Worm (Caenorhabditis elegans): ENCODE data around the gene srj-19.
"Not testable (repeated sequence)": the region's sequence is repeated elsewhere in the genome, so short reads cannot be mapped to it uniquely, and the experiment has no call there.

Gene srj-19

ce11 chrV:2575716-2576115, 5.2 kb upstream of the srj-19 start:
- TF ChIP-seq W03F9.2 (tag; optimal IDR thresholded peaks at IDR 0.05) (no peak), him-1 (tag; optimal IDR thresholded peaks at IDR 0.05) (no peak), dao-5 (tag; optimal IDR thresholded peaks at IDR 0.05) (no peak)

ce11 chrV:2573881-2574280, 3.3 kb upstream of the srj-19 start, which contains the start of gene nhr-290:
Gene nhr-290 (plus strand): TSS chrV:2574181.
- TF ChIP-seq W03F9.2 (tag; optimal IDR thresholded peaks at IDR 0.05) (no peak), him-1 (tag; optimal IDR thresholded peaks at IDR 0.05) (no peak), dao-5 (tag; optimal IDR thresholded peaks at IDR 0.05) (no peak)

ce11 chrV:2573108-2573507, 2.6 kb upstream of the srj-19 start, which contains the start of gene srj-20:
Gene srj-20 (minus strand): TSS chrV:2573208.
- TF ChIP-seq dao-5 (tag; optimal IDR thresholded peaks at IDR 0.05) (no peak), him-1 (tag; optimal IDR thresholded peaks at IDR 0.05) (no peak), W03F9.2 (tag; optimal IDR thresholded peaks at IDR 0.05) (no peak)

- TF ChIP-seq W03F9.2 (tag; optimal IDR thresholded peaks at IDR 0.05) (no peak), dao-5 (tag; optimal IDR thresholded peaks at IDR 0.05) (no peak), him-1 (tag; optimal IDR thresholded peaks at IDR 0.05) (no peak)
Observed at ce11 chrV:2565525-2565924, 5.0 kb downstream of the srj-19 start, which contains the start of gene Y45G12C.1. Gene Y45G12C.1 (plus strand): TSS chrV:2565683.

ce11 chrV:2561390-2561789, 9.2 kb downstream of the srj-19 start, which contains the start of gene gst-10:
Gene gst-10 (plus strand): TSS chrV:2561690.
- TF ChIP-seq him-1, W03F9.2, dao-5 (tag; optimal IDR thresholded peaks at IDR 0.05): not testable (repeated sequence)

ce11 chrV:2536309-2536708, 34.2 kb downstream of the srj-19 start, which contains the start of gene Y45G12C.10:
Gene Y45G12C.10 (minus strand): TSS chrV:2536409.
- not testable (repeated sequence) for TF ChIP-seq him-1, dao-5, W03F9.2 (tag; optimal IDR thresholded peaks at IDR 0.05)
